Worm (Caenorhabditis elegans): ENCODE measurements around the gene srsx-25.

srsx-25 gene

ce11 chrIV:13393246-13393716, 28.3 kb downstream of the srsx-25 start:
- TF ChIP-seq Y55F3AM.14 (GFP tag; optimal IDR thresholded peaks at IDR 0.05) (peak; percentile 25), ceh-82 (tag; optimal IDR thresholded peaks at IDR 0.05) (no peak), aly-2 (tag; optimal IDR thresholded peaks at IDR 0.05) (no peak), nhr-6 (tag; optimal IDR thresholded peaks at IDR 0.05) (no peak), ZK546.5 (tag; optimal IDR thresholded peaks at IDR 0.05) (no peak), nhr-77 (tag; optimal IDR thresholded peaks at IDR 0.05) (no peak), C34F6.9 (tag; optimal IDR thresholded peaks at IDR 0.05) (no peak), mdl-1 (tag; optimal IDR thresholded peaks at IDR 0.05) (peak in 1 of 2 experiments; percentile 31), gmeb-1 (tag; optimal IDR thresholded peaks at IDR 0.05) (peak; percentile 34), nhr-129 (tag; optimal IDR thresholded peaks at IDR 0.05) (peak; percentile 68), sma-9 (GFP tag; optimal IDR thresholded peaks at IDR 0.05) (peak; percentile 74), sma-9 (tag; optimal IDR thresholded peaks at IDR 0.05) (no peak), fos-1 (tag; optimal IDR thresholded peaks at IDR 0.05) (peak; percentile 63), lin-13 (GFP tag; optimal IDR thresholded peaks at IDR 0.05) (no peak), zag-1 (tag; optimal IDR thresholded peaks at IDR 0.05) (no peak), nhr-10 (tag; optimal IDR thresholded peaks at IDR 0.05) (no peak), nhr-25 (tag; optimal IDR thresholded peaks at IDR 0.05) (peak; percentile 8), sem-4 (tag; optimal IDR thresholded peaks at IDR 0.05) (no peak), crh-2 (tag; optimal IDR thresholded peaks at IDR 0.05) (peak; percentile 83), skn-1 (tag; optimal IDR thresholded peaks at IDR 0.05) (no peak), sma-3 (GFP tag; optimal IDR thresholded peaks at IDR 0.05) (peak; percentile 74), nhr-237 (tag; optimal IDR thresholded peaks at IDR 0.05) (no peak), alr-1 (tag; optimal IDR thresholded peaks at IDR 0.05) (no peak), F13H6.1 (tag; optimal IDR thresholded peaks at IDR 0.05) (peak; percentile 9), peb-1 (tag; optimal IDR thresholded peaks at IDR 0.05) (no peak), lsy-2 (tag; optimal IDR thresholded peaks at IDR 0.05) (peak in 1 of 2 experiments; percentile 42), ztf-4 (tag; optimal IDR thresholded peaks at IDR 0.05) (no peak), nhr-21 (tag; optimal IDR thresholded peaks at IDR 0.05) (peak; percentile 62)

- TF ChIP-seq blmp-1 (tag; optimal IDR thresholded peaks at IDR 0.05; ENCODE audit: insufficient read depth) (peak; percentile 59), C34F6.9 (tag; optimal IDR thresholded peaks at IDR 0.05) (no peak), snpc-4 (tag; optimal IDR thresholded peaks at IDR 0.05) (no peak), ama-1 (optimal IDR thresholded peaks at IDR 0.05) (no peak), fos-1 (tag; optimal IDR thresholded peaks at IDR 0.05) (peak; percentile 8), nhr-10 (tag; optimal IDR thresholded peaks at IDR 0.05) (no peak)
Observed at ce11 chrIV:13394686-13395085, 29.7 kb downstream of the srsx-25 start.

- TF ChIP-seq unc-55 (GFP tag; optimal IDR thresholded peaks at IDR 0.05), result peak; percentile 86
- TF ChIP-seq crh-2 (tag; optimal IDR thresholded peaks at IDR 0.05), result peak; percentile 89
- TF ChIP-seq ztf-1 (GFP tag; conservative IDR thresholded peaks at IDR 0.05), result no peak
- TF ChIP-seq R02D3.7 (tag; optimal IDR thresholded peaks at IDR 0.05), result no peak
- TF ChIP-seq nhr-21 (tag; optimal IDR thresholded peaks at IDR 0.05), result peak; percentile 93
- TF ChIP-seq aly-2 (tag; optimal IDR thresholded peaks at IDR 0.05), result no peak
- no peak for TF ChIP-seq ztf-11 (tag; optimal IDR thresholded peaks at IDR 0.05)
- TF ChIP-seq sem-4 (tag; optimal IDR thresholded peaks at IDR 0.05), result peak; percentile 83
- TF ChIP-seq sma-3 (GFP tag; optimal IDR thresholded peaks at IDR 0.05), result peak; percentile 97
- TF ChIP-seq nhr-12 (tag; optimal IDR thresholded peaks at IDR 0.05), result no peak
- no peak for TF ChIP-seq elt-3 (tag; optimal IDR thresholded peaks at IDR 0.05)
- no peak for TF ChIP-seq dmd-4 (tag; optimal IDR thresholded peaks at IDR 0.05)
- TF ChIP-seq Y55F3AM.14 (GFP tag; optimal IDR thresholded peaks at IDR 0.05), result peak; percentile 85
- TF ChIP-seq nhr-25 (tag; optimal IDR thresholded peaks at IDR 0.05), result peak; percentile 91
- peak; percentile 70 for TF ChIP-seq lin-11 (tag; optimal IDR thresholded peaks at IDR 0.05)
- no peak for TF ChIP-seq ceh-82 (tag; optimal IDR thresholded peaks at IDR 0.05)
- no peak for TF ChIP-seq unc-39 (tag; optimal IDR thresholded peaks at IDR 0.05)
- TF ChIP-seq alr-1 (tag; optimal IDR thresholded peaks at IDR 0.05), result no peak
- TF ChIP-seq nhr-6 (tag; optimal IDR thresholded peaks at IDR 0.05), result peak; percentile 31
- TF ChIP-seq F13H6.1 (tag; optimal IDR thresholded peaks at IDR 0.05), result peak; percentile 91
- no peak for TF ChIP-seq ama-1 (optimal IDR thresholded peaks at IDR 0.05)
- no peak for TF ChIP-seq nhr-23 (tag; optimal IDR thresholded peaks at IDR 0.05)
- no peak for TF ChIP-seq nhr-237 (tag; optimal IDR thresholded peaks at IDR 0.05)
- no peak for TF ChIP-seq skn-1 (tag; optimal IDR thresholded peaks at IDR 0.05)
- peak; percentile 99 for TF ChIP-seq sma-9 (GFP tag; optimal IDR thresholded peaks at IDR 0.05)
- TF ChIP-seq sma-9 (tag; optimal IDR thresholded peaks at IDR 0.05), result peak; percentile 33
- TF ChIP-seq lin-39 (tag; optimal IDR thresholded peaks at IDR 0.05), result no peak
- TF ChIP-seq lin-13 (GFP tag; optimal IDR thresholded peaks at IDR 0.05), result peak; percentile 76
- TF ChIP-seq ceh-16 (tag; optimal IDR thresholded peaks at IDR 0.05), result peak; percentile 9
- TF ChIP-seq blmp-1 (tag; optimal IDR thresholded peaks at IDR 0.05; ENCODE audit: insufficient read depth), result peak; percentile 60
- TF ChIP-seq lsy-2 (tag; optimal IDR thresholded peaks at IDR 0.05), result peak in 1 of 2 experiments; percentile 85
- no peak for TF ChIP-seq mab-5 (tag; optimal IDR thresholded peaks at IDR 0.05)
- peak; percentile 100 for TF ChIP-seq nhr-129 (tag; optimal IDR thresholded peaks at IDR 0.05)
- no peak for TF ChIP-seq ZK546.5 (tag; optimal IDR thresholded peaks at IDR 0.05)
- TF ChIP-seq nhr-77 (tag; optimal IDR thresholded peaks at IDR 0.05), result no peak
- TF ChIP-seq snpc-4 (tag; optimal IDR thresholded peaks at IDR 0.05), result peak; percentile 31
- no peak for TF ChIP-seq elt-1 (tag; optimal IDR thresholded peaks at IDR 0.05)
- peak; percentile 94 for TF ChIP-seq egl-27 (tag; optimal IDR thresholded peaks at IDR 0.05)
- TF ChIP-seq gmeb-1 (tag; optimal IDR thresholded peaks at IDR 0.05), result peak; percentile 69
- peak; percentile 87 for TF ChIP-seq C34F6.9 (tag; optimal IDR thresholded peaks at IDR 0.05)
- TF ChIP-seq mbf-1 (tag; optimal IDR thresholded peaks at IDR 0.05), result no peak
Observed at ce11 chrIV:13395255-13395654, 30.3 kb downstream of the srsx-25 start.

All from whole organism, L2 larva.